Worm (Caenorhabditis elegans) whole organism, young adult: ENCODE results near the gene W03C9.2.

Experiments
- B0019.2 ChIP-seq: fragments of 200-800 bp; sonication (Bioruptor generic); conservative IDR thresholded peaks from 2 replicates; pipeline ENCODE4 v1.3.6; 2022; ENCODE audit warnings: missing genetic modification reagents, missing genetic modification characterization, missing compliant biosample characterization
- B0035.1 ChIP-seq: sonication (generic microtip); optimal IDR thresholded peaks from 2 replicates; lab custom pipeline; 2016; ENCODE audit warnings: missing genetic modification characterization, mild to moderate bottlenecking, missing compliant biosample characterization, missing genotype, missing genetic modification reagents
- B0261.1 ChIP-seq: sonication (generic microtip); optimal IDR thresholded peaks from 2 replicates; lab custom pipeline; 2016; ENCODE audit warnings: mild to moderate bottlenecking, missing genetic modification characterization, moderate library complexity, missing compliant biosample characterization
- C17E4.6 ChIP-seq: fragments of 200-800 bp; sonication (Bioruptor generic); IDR thresholded peaks from 2 replicates; pipeline ENCODE4 v1.3.6; 2022; ENCODE audit warnings: missing genetic modification reagents, missing genetic modification characterization, missing compliant biosample characterization
- F10E7.11 ChIP-seq: sonication (generic microtip); optimal IDR thresholded peaks from 2 replicates; lab custom pipeline; 2017; ENCODE audit warnings: mild to moderate bottlenecking, missing genetic modification characterization, moderate library complexity, missing compliant biosample characterization
- F23B12.7 ChIP-seq: sonication (generic microtip); optimal IDR thresholded peaks from 2 replicates; lab custom pipeline; 2017; ENCODE audit warnings: missing genetic modification characterization, mild to moderate bottlenecking, missing compliant biosample characterization, antibody characterized with exemption, moderate library complexity; ENCODE audit not compliant: insufficient read depth
- F33H1.4 ChIP-seq: fragments of 200-800 bp; sonication (Bioruptor generic); IDR thresholded peaks from 2 replicates; pipeline ENCODE4 v1.3.6; 2022; ENCODE audit warnings: missing genetic modification reagents, missing genetic modification characterization, missing compliant biosample characterization
- T07F8.4 ChIP-seq: sonication (generic microtip); optimal IDR thresholded peaks from 2 replicates; lab custom pipeline; 2016; ENCODE audit warnings: mild to moderate bottlenecking, missing genetic modification characterization, moderate library complexity, missing compliant biosample characterization
- T26A5.8 ChIP-seq: sonication (generic microtip); optimal IDR thresholded peaks from 2 replicates; lab custom pipeline; 2016; ENCODE audit warnings: missing genetic modification characterization, missing compliant biosample characterization
- Y53F4B.3 ChIP-seq: fragments of 200-800 bp; sonication (Bioruptor generic); IDR thresholded peaks from 2 replicates; pipeline ENCODE4 v1.3.6; 2022; ENCODE audit warnings: missing genetic modification reagents, missing genetic modification characterization, missing compliant biosample characterization
- Y79H2A.3 ChIP-seq: fragments of 200-800 bp; sonication (Bioruptor generic); conservative IDR thresholded peaks from 2 replicates; pipeline ENCODE4 v1.3.6; 2022; ENCODE audit warnings: missing genetic modification reagents, missing genetic modification characterization, missing compliant biosample characterization
- ama-1 ChIP-seq, 3 experiments: fragments of 150-350 bp in 1 of 3; sonication (generic microtip) in 2 of 3; optimal IDR thresholded peaks; 2 replicates each; lab custom pipeline; 2014 to 2018; ENCODE audit warnings: missing biosample characterization in 2 of 3, missing genetic modification characterization in 2 of 3, missing genetic modification reagents in 2 of 3
- athp-1 ChIP-seq: sonication (generic microtip); optimal IDR thresholded peaks from 2 replicates; lab custom pipeline; 2017; ENCODE audit warnings: mild to moderate bottlenecking, missing genetic modification characterization, missing compliant biosample characterization
- bed-1 ChIP-seq: fragments of 200-800 bp; sonication (Bioruptor generic); IDR thresholded peaks from 2 replicates; pipeline ENCODE4 v1.3.6; 2022; ENCODE audit warnings: missing genetic modification reagents, missing genetic modification characterization, missing compliant biosample characterization
- cebp-2 ChIP-seq: fragments of 200-800 bp; sonication (Bioruptor generic); IDR thresholded peaks from 2 replicates; pipeline ENCODE4 v1.3.6; 2022; ENCODE audit warnings: missing genetic modification characterization, missing compliant biosample characterization
- chd-7 ChIP-seq: sonication (generic microtip); optimal IDR thresholded peaks from 2 replicates; lab custom pipeline; 2016; ENCODE audit warnings: mild to moderate bottlenecking, missing genetic modification characterization, moderate library complexity, missing compliant biosample characterization
- die-1 ChIP-seq: sonication (generic microtip); optimal IDR thresholded peaks from 2 replicates; lab custom pipeline; 2016; ENCODE audit warnings: missing genotype, mild to moderate bottlenecking, missing genetic modification characterization, missing compliant biosample characterization
- egl-44 ChIP-seq: fragments of 200-800 bp; sonication (Bioruptor generic); IDR thresholded peaks from 2 replicates; pipeline ENCODE4 v1.3.6; 2022; ENCODE audit warnings: missing genetic modification reagents, missing genetic modification characterization, missing compliant biosample characterization
- egrh-3 ChIP-seq: fragments of 200-800 bp; sonication (Bioruptor generic); IDR thresholded peaks from 2 replicates; pipeline ENCODE4 v1.3.6; 2022; ENCODE audit warnings: missing genetic modification reagents, missing genetic modification characterization, missing compliant biosample characterization
- gei-17 ChIP-seq: fragments of 200-800 bp; sonication (Bioruptor generic); optimal IDR thresholded peaks from 2 replicates; lab custom pipeline; 2018; ENCODE audit warnings: mild to moderate bottlenecking, missing genetic modification characterization, missing compliant biosample characterization
- him-1 ChIP-seq: sonication (generic microtip); optimal IDR thresholded peaks from 2 replicates; lab custom pipeline; 2016; ENCODE audit warnings: missing genotype, missing genetic modification reagents, missing genetic modification characterization, missing compliant biosample characterization
- hlh-26 ChIP-seq: fragments of 200-800 bp; sonication (Bioruptor generic); conservative IDR thresholded peaks from 2 replicates; pipeline ENCODE4 v1.3.6; 2022; ENCODE audit warnings: missing genetic modification reagents, missing genetic modification characterization, missing compliant biosample characterization
- hmg-20 ChIP-seq: fragments of 200-800 bp; sonication (Bioruptor generic); IDR thresholded peaks from 2 replicates; pipeline ENCODE4 v1.3.6; 2022; ENCODE audit warnings: missing genetic modification reagents, missing genetic modification characterization, missing compliant biosample characterization
- hrde-1 ChIP-seq: sonication (generic microtip); optimal IDR thresholded peaks from 2 replicates; lab custom pipeline; 2016; ENCODE audit warnings: missing genetic modification characterization, mild to moderate bottlenecking, missing compliant biosample characterization, moderate library complexity, missing genotype, missing genetic modification reagents, borderline replicate concordance
- hsf-1 ChIP-seq: fragments of 200-800 bp; sonication (Bioruptor generic); IDR thresholded peaks from 2 replicates; pipeline ENCODE4 v1.3.6; 2022; ENCODE audit warnings: missing genetic modification reagents, missing genetic modification characterization, missing compliant biosample characterization
- lag-1 ChIP-seq: fragments of 200-800 bp; sonication (Bioruptor generic); IDR thresholded peaks from 2 replicates; pipeline ENCODE4 v1.3.6; 2022; ENCODE audit warnings: missing genetic modification reagents, missing genetic modification characterization, missing compliant biosample characterization
- lin-26 ChIP-seq: fragments of 200-800 bp; sonication (Bioruptor generic); IDR thresholded peaks from 2 replicates; pipeline ENCODE4 v1.3.6; 2022; ENCODE audit warnings: missing genetic modification reagents, missing genetic modification characterization, missing compliant biosample characterization
- lir-1 ChIP-seq: fragments of 200-800 bp; sonication (Bioruptor generic); conservative IDR thresholded peaks from 2 replicates; pipeline ENCODE4 v1.3.6; 2022; ENCODE audit warnings: missing genetic modification reagents, missing genetic modification characterization, missing compliant biosample characterization
- madf-3 ChIP-seq: fragments of 200-800 bp; sonication (Bioruptor generic); IDR thresholded peaks from 2 replicates; pipeline ENCODE4 v1.3.6; 2022; ENCODE audit warnings: missing genetic modification reagents, missing genetic modification characterization, missing compliant biosample characterization
- madf-8 ChIP-seq: fragments of 200-800 bp; sonication (Bioruptor generic); conservative IDR thresholded peaks from 2 replicates; pipeline ENCODE4 v1.3.6; 2022; ENCODE audit warnings: missing genetic modification reagents, missing genetic modification characterization, missing compliant biosample characterization
- mcd-1 ChIP-seq: fragments of 200-800 bp; sonication (Bioruptor generic); IDR thresholded peaks from 2 replicates; pipeline ENCODE4 v1.3.6; 2022; ENCODE audit warnings: missing genetic modification reagents, missing genetic modification characterization, missing compliant biosample characterization
- mel-28 ChIP-seq: sonication (generic microtip); optimal IDR thresholded peaks from 2 replicates; lab custom pipeline; 2016; ENCODE audit warnings: borderline replicate concordance, mild to moderate bottlenecking, missing genetic modification characterization, missing compliant biosample characterization
- mes-4 ChIP-seq: sonication (generic microtip); optimal IDR thresholded peaks from 2 replicates; lab custom pipeline; 2016; ENCODE audit warnings: missing genotype, missing genetic modification characterization, missing compliant biosample characterization
- nfya-1 ChIP-seq: sonication (generic microtip); optimal IDR thresholded peaks from 2 replicates; lab custom pipeline; 2017; ENCODE audit warnings: antibody characterized with exemption, missing compliant biosample characterization, missing genetic modification characterization, borderline replicate concordance; ENCODE audit not compliant: insufficient read depth
- pha-4 ChIP-seq: fragments of 150-350 bp; sonication (generic microtip); optimal IDR thresholded peaks from 2 replicates; lab custom pipeline; 2014; ENCODE audit warnings: missing biosample characterization, missing genetic modification reagents, missing genetic modification characterization
- rcor-1 ChIP-seq: fragments of 200-800 bp; sonication (Bioruptor generic); IDR thresholded peaks from 2 replicates; pipeline ENCODE4 v1.3.6; 2022; ENCODE audit warnings: missing genetic modification reagents, missing genetic modification characterization, missing compliant biosample characterization
- rec-8 ChIP-seq, 2 experiments: sonication (generic microtip); optimal IDR thresholded peaks; 2 replicates each; lab custom pipeline; 2016; ENCODE audit warnings: mild to moderate bottlenecking in 2 of 2, missing genetic modification characterization in 2 of 2, missing genetic modification reagents in 2 of 2, missing genotype in 2 of 2, missing biosample characterization in 1 of 2, missing compliant biosample characterization in 1 of 2, moderate library complexity in 1 of 2
- sea-2 ChIP-seq: fragments of 200-800 bp; sonication (Bioruptor generic); IDR thresholded peaks from 2 replicates; pipeline ENCODE4 v1.3.6; 2022; ENCODE audit warnings: missing genetic modification characterization, missing compliant biosample characterization
- snpc-1.3 ChIP-seq: sonication (generic microtip); optimal IDR thresholded peaks from 2 replicates; lab custom pipeline; 2017; ENCODE audit warnings: missing genetic modification characterization, mild to moderate bottlenecking, missing compliant biosample characterization, antibody characterized with exemption, moderate library complexity, missing genotype, missing genetic modification reagents; ENCODE audit not compliant: insufficient read depth
- snpc-3.4 ChIP-seq: sonication (generic microtip); optimal IDR thresholded peaks from 2 replicates; lab custom pipeline; 2017; ENCODE audit warnings: missing genetic modification characterization, mild to moderate bottlenecking, missing compliant biosample characterization, antibody characterized with exemption, moderate library complexity, missing genotype, missing genetic modification reagents
- sptf-2 ChIP-seq: fragments of 200-800 bp; sonication (Bioruptor generic); optimal IDR thresholded peaks from 2 replicates; lab custom pipeline; 2018; ENCODE audit warnings: mild to moderate bottlenecking, missing genetic modification characterization, missing compliant biosample characterization
- tlf-1 ChIP-seq: fragments of 200-800 bp; sonication (Bioruptor generic); optimal IDR thresholded peaks from 2 replicates; lab custom pipeline; 2018; ENCODE audit warnings: mild to moderate bottlenecking, missing genetic modification characterization, missing compliant biosample characterization
- xnd-1 ChIP-seq: sonication (generic microtip); optimal IDR thresholded peaks from 2 replicates; lab custom pipeline; 2016; ENCODE audit warnings: missing genotype, missing genetic modification reagents, missing genetic modification characterization, missing compliant biosample characterization
- zfh-2 ChIP-seq: fragments of 200-800 bp; sonication (Bioruptor generic); conservative IDR thresholded peaks from 2 replicates; pipeline ENCODE4 v1.3.6; 2022; ENCODE audit warnings: missing genetic modification reagents, missing genetic modification characterization, missing compliant biosample characterization
- ztf-18 ChIP-seq: sonication (generic microtip); optimal IDR thresholded peaks from 2 replicates; lab custom pipeline; 2016; ENCODE audit warnings: missing genotype, mild to moderate bottlenecking, missing genetic modification characterization, missing compliant biosample characterization
- ztf-25 ChIP-seq: fragments of 200-800 bp; sonication (Bioruptor generic); IDR thresholded peaks from 2 replicates; pipeline ENCODE4 v1.3.6; 2022; ENCODE audit warnings: missing genetic modification reagents, missing genetic modification characterization, missing compliant biosample characterization
- ztf-3 ChIP-seq: fragments of 200-800 bp; sonication (Bioruptor generic); optimal IDR thresholded peaks from 2 replicates; lab custom pipeline; 2018; ENCODE audit warnings: mild to moderate bottlenecking, missing genetic modification characterization, missing compliant biosample characterization
- ztf-6 ChIP-seq: fragments of 200-800 bp; sonication (Bioruptor generic); IDR thresholded peaks from 2 replicates; pipeline ENCODE4 v1.3.6; 2022; ENCODE audit warnings: missing genetic modification reagents, missing genetic modification characterization, missing compliant biosample characterization

W03C9.2 gene

DNA sequence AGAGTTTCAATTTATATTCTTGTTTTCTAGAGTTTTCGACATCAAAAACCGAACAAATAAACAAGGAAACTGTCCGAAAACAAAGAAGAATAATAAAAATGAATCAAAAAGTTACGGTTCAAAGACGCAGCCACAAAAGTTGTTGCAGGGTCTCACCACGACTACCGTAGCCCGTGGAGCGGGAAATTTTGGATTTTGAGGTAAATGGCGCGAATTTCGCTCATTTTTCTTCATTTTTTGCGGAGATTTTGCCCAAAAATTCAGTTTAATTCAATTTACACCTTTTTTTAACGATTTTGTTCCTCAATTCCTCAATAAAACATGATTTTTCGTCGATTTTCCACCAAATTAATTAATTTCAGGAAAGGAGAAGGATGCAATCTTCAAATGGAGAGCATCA, 6.1 kb downstream of the W03C9.2 start, which contains the start of gene mex-1 (continued):
- TF ChIP-seq ztf-25 (GFP tag; lab: Robert Waterston, UW) = no peak
- peak; percentile 91 for TF ChIP-seq B0019.2 (GFP tag; lab: Robert Waterston, UW)
- no peak for TF ChIP-seq ztf-18
- no peak for TF ChIP-seq die-1 (tag; lab: Kevin White, UChicago)
- no peak for TF ChIP-seq pha-4 (tag; lab: Kevin White, UChicago)
- TF ChIP-seq mel-28 (tag; lab: Kevin White, UChicago) = no peak
- no peak for TF ChIP-seq gei-17 (GFP tag; lab: Kevin White, UChicago)
- peak; percentile 92 for TF ChIP-seq rcor-1 (GFP tag; lab: Robert Waterston, UW)
- TF ChIP-seq xnd-1 (tag; lab: Kevin White, UChicago) = peak; percentile 100
- no peak for TF ChIP-seq T07F8.4
- TF ChIP-seq madf-3 = peak; percentile 99
- TF ChIP-seq T26A5.8 (tag; lab: Kevin White, UChicago) = no peak
- no peak for TF ChIP-seq egl-44 (GFP tag; lab: Robert Waterston, UW)
- TF ChIP-seq Y53F4B.3 (GFP tag; lab: Robert Waterston, UW) = 0 out of 2 replicates have a peak, but pooled peaks have one; percentile 31
- TF ChIP-seq madf-8 (GFP tag; lab: Robert Waterston, UW) = peak; percentile 98
- TF ChIP-seq cebp-2 = no peak
- no peak for TF ChIP-seq lin-26 (GFP tag; lab: Robert Waterston, UW)
- TF ChIP-seq F33H1.4 = peak; percentile 100
- TF ChIP-seq F10E7.11 (tag; lab: Kevin White, UChicago) = no peak
- TF ChIP-seq lir-1 (GFP tag; lab: Robert Waterston, UW) = peak; percentile 66; the same call in 1 of the 2 replicates
- TF ChIP-seq zfh-2 (GFP tag; lab: Robert Waterston, UW) = no peak
- no peak for TF ChIP-seq nfya-1 (tag; lab: Kevin White, UChicago)
- peak; percentile 78 for TF ChIP-seq Y79H2A.3
- no peak for TF ChIP-seq egrh-3 (GFP tag; lab: Robert Waterston, UW)
- TF ChIP-seq athp-1 (tag; lab: Kevin White, UChicago) = peak; percentile 66
- no peak for TF ChIP-seq hmg-20
- no peak for TF ChIP-seq bed-1
- TF ChIP-seq sea-2 (GFP tag; lab: Robert Waterston, UW) = no peak
- TF ChIP-seq F23B12.7 (tag; lab: Kevin White, UChicago) = no peak
- no peak for TF ChIP-seq B0035.1 (tag; lab: Kevin White, UChicago)
- TF ChIP-seq ama-1 (optimal IDR thresholded peaks at IDR 0.05; lab: Kevin White, UChicago) = no peak
- TF ChIP-seq ama-1 (GFP tag; optimal IDR thresholded peaks at IDR 0.05; lab: Kevin White, UChicago) = no peak
- TF ChIP-seq him-1 (tag; lab: Kevin White, UChicago) = peak; percentile 62
- TF ChIP-seq B0261.1 (tag; lab: Kevin White, UChicago) = no peak
- TF ChIP-seq mcd-1 (GFP tag; lab: Robert Waterston, UW) = peak; percentile 89
- TF ChIP-seq ztf-6 (GFP tag; lab: Robert Waterston, UW) = no peak
- peak; percentile 95 for TF ChIP-seq C17E4.6 (GFP tag; lab: Robert Waterston, UW)
- no peak for TF ChIP-seq lag-1 (GFP tag; lab: Robert Waterston, UW)
- peak; percentile 96 for TF ChIP-seq snpc-3.4 (tag; lab: Kevin White, UChicago)
- peak; percentile 91 for TF ChIP-seq hsf-1 (GFP tag; lab: Robert Waterston, UW)
- TF ChIP-seq tlf-1 (GFP tag; lab: Kevin White, UChicago) = peak; percentile 95
- no peak for TF ChIP-seq chd-7 (tag; lab: Kevin White, UChicago)
- peak; percentile 93 for TF ChIP-seq snpc-1.3 (tag; lab: Kevin White, UChicago)
- TF ChIP-seq mes-4 (tag; lab: Kevin White, UChicago) = no peak
- TF ChIP-seq sptf-2 = no peak
- no peak for TF ChIP-seq rec-8 (tag; optimal IDR thresholded peaks at IDR 0.05; lab: Kevin White, UChicago)
- TF ChIP-seq ztf-3 (GFP tag; lab: Kevin White, UChicago) = no peak
- TF ChIP-seq hlh-26 (GFP tag; lab: Robert Waterston, UW) = no peak
- no peak for TF ChIP-seq hrde-1 (tag; lab: Kevin White, UChicago)
